Fruit fly (Drosophila melanogaster): ENCODE measurements around the gene Ctr1C.

DNA sequence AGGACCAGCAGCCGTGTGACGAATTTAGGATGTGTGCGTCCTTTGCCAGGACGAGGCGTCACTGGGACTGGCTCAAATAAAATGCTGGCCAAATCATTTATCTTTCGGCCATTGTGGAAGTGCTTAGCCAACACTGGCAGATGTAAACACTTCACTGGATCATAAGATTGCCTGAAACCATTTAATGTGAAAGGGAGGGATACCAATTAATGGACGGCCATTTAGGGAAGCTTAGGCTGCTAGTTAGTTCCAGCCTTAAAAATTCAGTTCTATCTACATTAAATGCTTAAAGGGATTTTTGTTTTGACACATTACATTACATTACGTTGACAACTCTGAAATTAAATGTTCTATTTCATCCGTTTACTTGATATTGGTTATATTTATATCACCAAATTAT lies 4.7 kb downstream of the Ctr1C start, which contains the start of gene CG15548:
- TF ChIP-seq usp (GFP tag; optimal IDR thresholded peaks at IDR 0.05) (no peak), CG10431 (GFP tag; optimal IDR thresholded peaks at IDR 0.05) (no peak), CG11695 (GFP tag; IDR thresholded peaks at IDR 0.05) (no peak), zfh2 (GFP tag; optimal IDR thresholded peaks at IDR 0.05) (no peak), CG7745 (tag; optimal IDR thresholded peaks at IDR 0.05) (no peak), maf-S (GFP tag; optimal IDR thresholded peaks at IDR 0.05) (no peak), Blimp-1 (GFP tag; optimal IDR thresholded peaks at IDR 0.05) (no peak), tll (GFP tag; optimal IDR thresholded peaks at IDR 0.05) (no peak), nerfin-1 (tag; optimal IDR thresholded peaks at IDR 0.05) (no peak), Hr51 (GFP tag; optimal IDR thresholded peaks at IDR 0.05) (no peak)

All from whole organism, embryonic.